Worm (Caenorhabditis elegans): ENCODE data around the gene eral-1.

- TF ChIP-seq hrde-1 (tag; optimal IDR thresholded peaks at IDR 0.05; ENCODE audit: borderline replicate concordance): no peak
- TF ChIP-seq attf-3 (GFP tag; conservative IDR thresholded peaks at IDR 0.05): no peak
- TF ChIP-seq lag-1 (GFP tag; IDR thresholded peaks at IDR 0.05): no peak
- TF ChIP-seq lsl-1 (GFP tag; optimal IDR thresholded peaks at IDR 0.05): no peak
- no peak for TF ChIP-seq him-1 (tag; optimal IDR thresholded peaks at IDR 0.05)
- TF ChIP-seq pha-4 (tag; optimal IDR thresholded peaks at IDR 0.05): no peak
These were observed 48.8 kb downstream of the eral-1 start, which contains the start of gene sra-3 for ce11 chrII:9540723-9541122.

Measured in whole organism, young adult.